Fruit fly (Drosophila melanogaster) whole organism, embryonic: Measurements from ENCODE around the gene fd96Ca.

Experiments
- Ada2b ChIP-seq: fragments of 200-800 bp; sonication (Bioruptor generic); IDR thresholded peaks from 2 replicates; pipeline ENCODE4 v1.3.6; 2022; ENCODE audit warnings: missing biosample characterization, missing genetic modification characterization
- B-H1 ChIP-seq: fragments of 200-800 bp; sonication (Bioruptor generic); IDR thresholded peaks from 3 replicates; pipeline ENCODE4 v1.3.6; 2022; ENCODE audit warnings: missing biosample characterization, missing genetic modification characterization
- Bdp1 ChIP-seq: fragments of 200-800 bp; sonication (Bioruptor generic); optimal IDR thresholded peaks from 3 replicates; lab custom pipeline; 2016; ENCODE audit warnings: missing biosample characterization, missing genetic modification characterization
- CG10431 ChIP-seq: fragments of 200-800 bp; sonication (Bioruptor generic); optimal IDR thresholded peaks from 3 replicates; lab custom pipeline; 2018; ENCODE audit warnings: missing biosample characterization, mild to moderate bottlenecking, missing genetic modification characterization
- CG11456 ChIP-seq: fragments of 200-800 bp; sonication (Bioruptor generic); IDR thresholded peaks from 3 replicates; pipeline ENCODE4 v1.3.6; 2022; ENCODE audit warnings: missing biosample characterization, missing genetic modification characterization
- CG11504 ChIP-seq: fragments of 200-800 bp; sonication (Bioruptor generic); optimal IDR thresholded peaks from 3 replicates; lab custom pipeline; 2019; ENCODE audit warnings: missing biosample characterization, mild to moderate bottlenecking, missing genetic modification characterization, moderate library complexity
- CG13296 ChIP-seq: fragments of 200-800 bp; sonication (Bioruptor generic); optimal IDR thresholded peaks from 3 replicates; lab custom pipeline; 2018; ENCODE audit warnings: missing biosample characterization, mild to moderate bottlenecking, missing genetic modification characterization
- CG13894 ChIP-seq: fragments of 200-800 bp; sonication (Bioruptor generic); optimal IDR thresholded peaks from 3 replicates; lab custom pipeline; 2018; ENCODE audit warnings: missing biosample characterization, mild to moderate bottlenecking, missing genetic modification characterization, moderate library complexity
- CG17328 ChIP-seq: fragments of 200-800 bp; sonication (Bioruptor generic); IDR thresholded peaks from 2 replicates; pipeline ENCODE4 v1.3.6; 2022; ENCODE audit warnings: missing biosample characterization, missing genetic modification characterization
- CG18262 ChIP-seq: fragments of 200-800 bp; optimal IDR thresholded peaks from 3 replicates; lab custom pipeline; 2019; ENCODE audit warnings: missing biosample characterization, mild to moderate bottlenecking, missing genetic modification characterization, moderate library complexity
- CG1832 ChIP-seq: fragments of 200-800 bp; sonication (Bioruptor generic); optimal IDR thresholded peaks from 2 replicates; lab custom pipeline; 2017; ENCODE audit warnings: missing biosample characterization, mild to moderate bottlenecking, missing genetic modification characterization, inconsistent platforms
- CG18764 ChIP-seq: fragments of 200-800 bp; sonication (Bioruptor generic); optimal IDR thresholded peaks from 3 replicates; lab custom pipeline; 2016; ENCODE audit warnings: missing biosample characterization, missing genetic modification characterization
- CG2120 ChIP-seq: fragments of 200-800 bp; sonication (Bioruptor generic); optimal IDR thresholded peaks from 3 replicates; lab custom pipeline; 2016; ENCODE audit warnings: missing biosample characterization, missing genetic modification characterization
- CG31388 ChIP-seq: fragments of 200-800 bp; sonication (Bioruptor generic); optimal IDR thresholded peaks from 2 replicates; lab custom pipeline; 2016; ENCODE audit warnings: missing biosample characterization, missing genetic modification characterization
- CG3163 ChIP-seq: fragments of 200-800 bp; sonication (Bioruptor generic); optimal IDR thresholded peaks from 3 replicates; lab custom pipeline; 2016; ENCODE audit warnings: missing biosample characterization, missing genetic modification characterization
- CG6689 ChIP-seq: fragments of 200-800 bp; sonication (Bioruptor generic); IDR thresholded peaks from 2 replicates; pipeline ENCODE4 v1.3.6; 2022; ENCODE audit warnings: missing biosample characterization, missing genetic modification characterization
- CG7928 ChIP-seq: fragments of 200-800 bp; sonication (Bioruptor generic); optimal IDR thresholded peaks from 2 replicates; lab custom pipeline; 2017; ENCODE audit warnings: missing biosample characterization, mild to moderate bottlenecking, missing genetic modification characterization
- CG8388 ChIP-seq: fragments of 200-800 bp; sonication (Bioruptor generic); optimal IDR thresholded peaks from 2 replicates; lab custom pipeline; 2019; ENCODE audit warnings: missing biosample characterization, mild to moderate bottlenecking, missing genetic modification characterization, moderate library complexity
- CG8924 ChIP-seq: fragments of 200-800 bp; optimal IDR thresholded peaks from 3 replicates; lab custom pipeline; 2019; ENCODE audit warnings: missing biosample characterization, mild to moderate bottlenecking, missing genetic modification characterization, moderate library complexity
- CkIIα-i1 ChIP-seq: fragments of 200-800 bp; sonication (Bioruptor generic); IDR thresholded peaks from 2 replicates; pipeline ENCODE4 v1.3.6; 2022; ENCODE audit warnings: missing biosample characterization, missing genetic modification characterization
- Dad ChIP-seq: fragments of 200-800 bp; sonication (Bioruptor generic); optimal IDR thresholded peaks from 3 replicates; lab custom pipeline; 2016; ENCODE audit warnings: missing biosample characterization, missing genetic modification characterization
- Doc3 ChIP-seq: fragments of 200-800 bp; sonication (Bioruptor generic); IDR thresholded peaks from 3 replicates; pipeline ENCODE4 v1.3.6; 2022; ENCODE audit warnings: missing biosample characterization, missing genetic modification characterization; ENCODE audit not compliant: partially characterized antibody
- Fer1 ChIP-seq: fragments of 200-800 bp; sonication (Bioruptor generic); optimal IDR thresholded peaks from 2 replicates; lab custom pipeline; 2017; ENCODE audit warnings: missing biosample characterization, mild to moderate bottlenecking, missing genetic modification characterization
- HHEX ChIP-seq: fragments of 200-800 bp; sonication (Bioruptor generic); optimal IDR thresholded peaks from 3 replicates; lab custom pipeline; 2017; ENCODE audit warnings: missing biosample characterization, mild to moderate bottlenecking, missing genetic modification characterization, missing genetic modification reagents
- HLH54F ChIP-seq: fragments of 200-800 bp; sonication (Bioruptor generic); optimal IDR thresholded peaks from 3 replicates; lab custom pipeline; 2016; ENCODE audit warnings: missing biosample characterization, missing genetic modification characterization
- NC2α ChIP-seq: fragments of 200-800 bp; sonication (Bioruptor generic); optimal IDR thresholded peaks from 2 replicates; lab custom pipeline; 2016; ENCODE audit warnings: missing biosample characterization, missing genetic modification characterization
- Poxn ChIP-seq: fragments of 200-800 bp; sonication (Bioruptor generic); IDR thresholded peaks from 2 replicates; pipeline ENCODE4 v1.3.6; 2022; ENCODE audit warnings: missing biosample characterization, missing genetic modification characterization
- Tbp ChIP-seq: fragments of >200 bp; optimal IDR thresholded peaks from 2 replicates; lab custom pipeline; 2018; ENCODE audit warnings: missing biosample characterization, missing genetic modification characterization
- Trl ChIP-seq, 3 experiments: fragments of >200 bp in 2 of 3; fragments of 200-800 bp in 1 of 3; sonication (Bioruptor generic) in 1 of 3; optimal IDR thresholded peaks; 2 replicates in 1 of 3; 3 replicates in 2 of 3; lab custom pipeline; 2016 to 2017; ENCODE audit warnings: missing biosample characterization in 1 of 3, missing genetic modification characterization in 1 of 3
- ab ChIP-seq: fragments of 200-800 bp; sonication (Bioruptor generic); optimal IDR thresholded peaks from 2 replicates; lab custom pipeline; 2016; ENCODE audit warnings: missing biosample characterization, missing genetic modification characterization
- ac ChIP-seq: fragments of 200-800 bp; sonication (Bioruptor generic); optimal IDR thresholded peaks from 3 replicates; lab custom pipeline; 2017; ENCODE audit warnings: missing biosample characterization, mild to moderate bottlenecking, missing genetic modification characterization
- cwo ChIP-seq: fragments of 200-800 bp; sonication (Bioruptor generic); optimal IDR thresholded peaks from 3 replicates; lab custom pipeline; 2017; ENCODE audit warnings: missing biosample characterization, missing genetic modification characterization, mild to moderate bottlenecking, moderate library complexity, missing genetic modification reagents
- dimm ChIP-seq: fragments of 200-800 bp; sonication (Bioruptor generic); IDR thresholded peaks from 2 replicates; pipeline ENCODE4 v1.3.6; 2022; ENCODE audit warnings: missing biosample characterization, missing genetic modification characterization
- dmrt11E ChIP-seq: fragments of 200-800 bp; sonication (Bioruptor generic); optimal IDR thresholded peaks from 3 replicates; lab custom pipeline; 2018; ENCODE audit warnings: missing biosample characterization, mild to moderate bottlenecking, missing genetic modification characterization, moderate library complexity
- exex ChIP-seq: fragments of 200-800 bp; sonication (Bioruptor generic); optimal IDR thresholded peaks from 4 replicates; lab custom pipeline; 2018; ENCODE audit warnings: missing biosample characterization, mild to moderate bottlenecking, missing genetic modification characterization, moderate library complexity
- grn ChIP-seq: fragments of 200-800 bp; sonication (Bioruptor generic); optimal IDR thresholded peaks from 3 replicates; lab custom pipeline; 2017; ENCODE audit warnings: missing biosample characterization, missing genetic modification characterization
- gsb-n ChIP-seq: fragments of 200-800 bp; sonication (Bioruptor generic); optimal IDR thresholded peaks from 3 replicates; lab custom pipeline; 2018; ENCODE audit warnings: missing biosample characterization, mild to moderate bottlenecking, missing genetic modification characterization
- hb ChIP-seq: fragments of 200-800 bp; sonication (Bioruptor generic); IDR thresholded peaks from 3 replicates; pipeline ENCODE4 v1.3.6; 2022; ENCODE audit warnings: missing biosample characterization, missing genetic modification characterization; ENCODE audit not compliant: partially characterized antibody
- nom ChIP-seq: fragments of 200-800 bp; sonication (Bioruptor generic); optimal IDR thresholded peaks from 2 replicates; lab custom pipeline; 2017; ENCODE audit warnings: missing biosample characterization, missing genetic modification characterization, mild to moderate bottlenecking, moderate library complexity, missing genetic modification reagents
- odd ChIP-seq: fragments of 200-800 bp; sonication (Bioruptor generic); optimal IDR thresholded peaks from 2 replicates; lab custom pipeline; 2017; ENCODE audit warnings: missing biosample characterization, mild to moderate bottlenecking, missing genetic modification characterization
- pnt ChIP-seq: fragments of 200-800 bp; sonication (Bioruptor generic); optimal IDR thresholded peaks from 3 replicates; lab custom pipeline; 2016; ENCODE audit warnings: missing biosample characterization, missing genetic modification characterization
- rib ChIP-seq: fragments of 200-800 bp; sonication (Bioruptor generic); IDR thresholded peaks from 2 replicates; pipeline ENCODE4 v1.3.6; 2022; ENCODE audit warnings: missing biosample characterization, missing genetic modification characterization
- ro ChIP-seq: fragments of 200-800 bp; sonication (Bioruptor generic); IDR thresholded peaks from 2 replicates; pipeline ENCODE4 v1.3.6; 2022; ENCODE audit warnings: missing biosample characterization, missing genetic modification characterization
- ssp ChIP-seq: fragments of 200-800 bp; sonication (Bioruptor generic); IDR thresholded peaks from 2 replicates; pipeline ENCODE4 v1.3.6; 2022; ENCODE audit warnings: missing biosample characterization, missing genetic modification characterization
- stwl ChIP-seq: fragments of 200-800 bp; sonication (Bioruptor generic); optimal IDR thresholded peaks from 3 replicates; lab custom pipeline; 2018; ENCODE audit warnings: missing biosample characterization, mild to moderate bottlenecking, missing genetic modification characterization, moderate library complexity
- sug ChIP-seq: fragments of 200-800 bp; optimal IDR thresholded peaks from 2 replicates; lab custom pipeline; 2019; ENCODE audit warnings: missing biosample characterization, mild to moderate bottlenecking, missing genetic modification characterization, moderate library complexity
- twi ChIP-seq: fragments of 200-800 bp; optimal IDR thresholded peaks from 2 replicates; lab custom pipeline; 2019; ENCODE audit warnings: missing biosample characterization, mild to moderate bottlenecking, missing genetic modification characterization, moderate library complexity
- usp ChIP-seq: fragments of >200 bp; optimal IDR thresholded peaks from 2 replicates; lab custom pipeline; 2017; ENCODE audit warnings: missing biosample characterization, missing genetic modification characterization
- vnd ChIP-seq: fragments of 200-800 bp; sonication (Bioruptor generic); IDR thresholded peaks from 3 replicates; pipeline ENCODE4 v1.3.6; 2022; ENCODE audit warnings: missing biosample characterization, missing genetic modification characterization; ENCODE audit not compliant: partially characterized antibody
- yki ChIP-seq: fragments of >200 bp; optimal IDR thresholded peaks from 3 replicates; lab custom pipeline; 2018
- zen ChIP-seq: fragments of 200-800 bp; sonication (Bioruptor generic); optimal IDR thresholded peaks from 3 replicates; lab custom pipeline; 2018; ENCODE audit warnings: missing biosample characterization, mild to moderate bottlenecking, missing genetic modification characterization, moderate library complexity

The fd96Ca gene

DNA sequence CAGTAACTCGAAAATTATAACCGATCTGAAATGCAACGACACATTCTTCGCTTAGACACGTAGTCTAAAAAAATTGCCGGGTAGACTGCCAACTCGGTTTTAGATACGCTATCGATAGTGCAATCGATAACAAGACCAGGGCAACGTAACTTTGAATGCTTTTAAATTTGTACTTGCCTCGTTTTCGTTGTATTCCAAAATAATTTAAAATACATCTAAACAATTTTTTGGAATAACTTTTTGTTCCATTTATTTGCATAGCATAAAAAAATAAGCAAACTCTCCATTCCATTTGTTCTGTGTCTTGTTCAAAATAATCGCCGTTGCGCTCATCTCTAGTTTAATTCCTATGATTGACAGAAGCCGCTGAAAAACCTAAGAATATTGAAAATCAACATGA lies 12.9 kb upstream of the fd96Ca start, which contains the start of the genes Stt3B and CG11839 (continued):
- TF ChIP-seq gsb-n (tag; lab: Kevin White, UChicago) (no peak), CG10431 (peak; percentile 27), Fer1 (GFP tag; lab: Kevin White, UChicago) (peak; percentile 76), nom (GFP tag; lab: Kevin White, UChicago) (peak; percentile 24), ro (GFP tag; lab: Robert Waterston, UW) (no peak), HHEX (GFP tag; lab: Kevin White, UChicago) (no peak), CG13894 (tag; lab: Kevin White, UChicago) (no peak), exex (no peak), vnd (peak; percentile 90), CG18764 (GFP tag; lab: Kevin White, UChicago) (peak; percentile 60), ab (GFP tag; lab: Kevin White, UChicago) (no peak), dmrt11E (peak; percentile 53), pnt (GFP tag; lab: Kevin White, UChicago) (peak; percentile 77), Tbp (GFP tag; lab: Kevin White, UChicago) (no peak), CG31388 (GFP tag; lab: Kevin White, UChicago) (peak; percentile 48), NC2α (GFP tag; lab: Kevin White, UChicago) (no peak), rib (GFP tag; lab: Robert Waterston, UW) (no peak), CG6689 (GFP tag; lab: Robert Waterston, UW) (no peak; the same call in 1 of the 2 replicates), CG17328 (GFP tag; lab: Robert Waterston, UW) (peak; percentile 56; the same call in 1 of the 2 replicates), twi (tag; lab: Kevin White, UChicago) (peak; percentile 57), Poxn (GFP tag; lab: Robert Waterston, UW) (no peak), Trl (optimal IDR thresholded peaks at IDR 0.05; lab: Kevin White, UChicago) (no peak), Trl (GFP tag; optimal IDR thresholded peaks at IDR 0.05; lab: Kevin White, UChicago) (peak; percentile 84), odd (GFP tag; lab: Kevin White, UChicago) (no peak), CG11456 (GFP tag; lab: Robert Waterston, UW) (no peak), CG18262 (tag; lab: Kevin White, UChicago) (peak; percentile 70), CG1832 (GFP tag; lab: Kevin White, UChicago) (no peak), HLH54F (peak; percentile 79), CG13296 (peak; percentile 69), Doc3 (GFP tag; lab: Robert Waterston, UW) (peak; percentile 94), CG7928 (GFP tag; lab: Kevin White, UChicago) (peak; percentile 91), ac (no peak), hb (GFP tag; lab: Robert Waterston, UW) (peak; percentile 91), dimm (GFP tag; lab: Robert Waterston, UW) (no peak), B-H1 (GFP tag; lab: Robert Waterston, UW) (peak; percentile 24; the same call in 1 of the 3 replicates), Dad (GFP tag; lab: Kevin White, UChicago) (peak; percentile 72), CkIIα-i1 (GFP tag; lab: Robert Waterston, UW) (no peak), Bdp1 (peak; percentile 60), CG2120 (GFP tag; lab: Kevin White, UChicago) (peak; percentile 91), usp (GFP tag; lab: Kevin White, UChicago) (no peak), CG8388 (GFP tag; lab: Kevin White, UChicago) (peak; percentile 28), sug (peak; percentile 81), grn (no peak), zen (tag; lab: Kevin White, UChicago) (peak; percentile 48), CG11504 (tag; lab: Kevin White, UChicago) (no peak), ssp (GFP tag; lab: Robert Waterston, UW) (no peak), cwo (GFP tag; lab: Kevin White, UChicago) (no peak), CG3163 (peak; percentile 68), Ada2b (GFP tag; lab: Robert Waterston, UW) (peak; percentile 58), stwl (peak; percentile 80), CG8924 (tag; lab: Kevin White, UChicago) (peak; percentile 67), yki (lab: Kevin White, UChicago) (no peak)
